Fruit fly (Drosophila melanogaster): ENCODE results near the gene Top3alpha.

DNA sequence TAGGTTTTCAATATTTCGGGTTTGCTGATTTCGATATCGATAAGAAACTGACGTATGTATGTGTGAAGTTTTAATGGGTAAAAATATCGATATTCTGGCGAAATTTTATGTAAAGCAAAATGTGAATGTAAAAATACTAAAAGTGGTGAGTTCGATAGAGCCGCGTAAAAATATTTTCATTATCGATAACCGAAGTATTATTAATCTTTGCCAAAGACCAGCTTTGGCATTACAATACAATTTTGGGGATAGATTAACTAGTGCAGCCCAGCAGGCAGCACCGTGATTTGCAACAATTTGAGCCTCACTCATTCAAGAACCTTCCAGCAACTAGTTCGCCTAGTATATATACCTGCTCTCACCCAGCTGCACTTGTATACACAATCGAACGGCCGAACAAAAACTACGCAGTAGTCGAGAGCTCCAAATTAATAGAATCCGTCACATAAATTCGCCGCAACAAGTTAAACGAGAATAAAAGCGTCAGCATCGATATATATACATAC lies 44.4 kb downstream of the Top3alpha start:
- no peak for TF ChIP-seq cic (GFP tag; optimal IDR thresholded peaks at IDR 0.05)
- TF ChIP-seq kay (GFP tag; ENCODE audit: borderline replicate concordance): peak; percentile 95
- TF ChIP-seq CG5204 (GFP tag; optimal IDR thresholded peaks at IDR 0.05): no peak
- TF ChIP-seq cnc (optimal IDR thresholded peaks at IDR 0.05): peak; percentile 41 to 89
- no peak for TF ChIP-seq Hr96 (GFP tag; optimal IDR thresholded peaks at IDR 0.05)
- no peak for TF ChIP-seq CG33017 (tag; optimal IDR thresholded peaks at IDR 0.05)
- peak; percentile 34 for TF ChIP-seq Mnt (GFP tag; optimal IDR thresholded peaks at IDR 0.05)
- TF ChIP-seq Crg-1 (GFP tag; optimal IDR thresholded peaks at IDR 0.05): no peak
- no peak for TF ChIP-seq CG14711 (tag; optimal IDR thresholded peaks at IDR 0.05)
- TF ChIP-seq CG7101 (tag; optimal IDR thresholded peaks at IDR 0.05): peak; percentile 14
- peak; percentile 8 for TF ChIP-seq CG1620 (GFP tag; optimal IDR thresholded peaks at IDR 0.05)
- TF ChIP-seq bab1 (GFP tag; optimal IDR thresholded peaks at IDR 0.05): peak; percentile 60
- TF ChIP-seq pad (GFP tag; optimal IDR thresholded peaks at IDR 0.05): no peak
- no peak for TF ChIP-seq ovo (GFP tag; optimal IDR thresholded peaks at IDR 0.05)

Measured in whole organism, adult.